Worm (Caenorhabditis elegans) whole organism, L3 larva: ENCODE measurements around the gene Y71H2AM.29.

Experiments
- R02D3.7 ChIP-seq: fragments of 150-350 bp; optimal IDR thresholded peaks from 2 replicates; lab custom pipeline; 2014; ENCODE audit warnings: missing biosample characterization, missing genetic modification characterization
- ZK546.5 ChIP-seq: sonication (generic microtip); optimal IDR thresholded peaks from 2 replicates; lab custom pipeline; 2017; ENCODE audit warnings: missing biosample characterization, missing genetic modification characterization
- aly-2 ChIP-seq: fragments of 150-350 bp; optimal IDR thresholded peaks from 2 replicates; lab custom pipeline; 2014; ENCODE audit warnings: missing biosample characterization, missing genetic modification characterization
- ceh-28 ChIP-seq: fragments of 150-350 bp; optimal IDR thresholded peaks from 2 replicates; lab custom pipeline; 2014; ENCODE audit warnings: missing biosample characterization, missing genetic modification reagents, missing genetic modification characterization
- ceh-82 ChIP-seq: fragments of 150-350 bp; optimal IDR thresholded peaks from 2 replicates; lab custom pipeline; 2014; ENCODE audit warnings: missing biosample characterization, missing genetic modification characterization
- daf-12 ChIP-seq: fragments of 150-350 bp; optimal IDR thresholded peaks from 2 replicates; lab custom pipeline; 2014; ENCODE audit warnings: missing biosample characterization, missing genetic modification reagents, missing genetic modification characterization
- egl-5 ChIP-seq: fragments of 150-350 bp; optimal IDR thresholded peaks from 2 replicates; lab custom pipeline; 2017; ENCODE audit warnings: missing biosample characterization, missing genetic modification reagents, missing genetic modification characterization, inconsistent platforms
- elt-1 ChIP-seq: fragments of 150-350 bp; optimal IDR thresholded peaks from 2 replicates; lab custom pipeline; 2014; ENCODE audit warnings: missing biosample characterization, missing genetic modification characterization
- elt-2 ChIP-seq: sonication (generic microtip); optimal IDR thresholded peaks from 2 replicates; lab custom pipeline; 2016; ENCODE audit warnings: missing genetic modification reagents, mild to moderate bottlenecking, missing genetic modification characterization, missing compliant biosample characterization
- elt-3 ChIP-seq, 3 experiments: fragments of 150-350 bp in 1 of 3; sonication (generic microtip) in 2 of 3; optimal IDR thresholded peaks; 2 replicates in 2 of 3; 4 replicates in 1 of 3; lab custom pipeline; 2014 to 2017; ENCODE audit warnings: missing biosample characterization in 3 of 3, missing genetic modification characterization in 3 of 3
- eor-1 ChIP-seq, 2 experiments: fragments of 150-350 bp; optimal IDR thresholded peaks; 2 replicates each; lab custom pipeline; 2014 to 2018; ENCODE audit warnings: missing biosample characterization in 2 of 2, missing genetic modification characterization in 2 of 2
- fkh-2 ChIP-seq: fragments of 150-350 bp; optimal IDR thresholded peaks from 2 replicates; lab custom pipeline; 2014; ENCODE audit warnings: missing biosample characterization, missing genetic modification reagents, missing genetic modification characterization
- fos-1 ChIP-seq: fragments of 150-350 bp; optimal IDR thresholded peaks from 2 replicates; lab custom pipeline; 2014; ENCODE audit warnings: missing biosample characterization, missing genetic modification characterization
- hmg-11 ChIP-seq: sonication (generic microtip); optimal IDR thresholded peaks from 2 replicates; lab custom pipeline; 2016; ENCODE audit warnings: missing genetic modification characterization, missing compliant biosample characterization
- jun-1 ChIP-seq: fragments of 150-350 bp; optimal IDR thresholded peaks from 2 replicates; lab custom pipeline; 2014; ENCODE audit warnings: missing biosample characterization, missing genetic modification reagents, missing genetic modification characterization
- lin-15B ChIP-seq: fragments of 150-350 bp; optimal IDR thresholded peaks from 2 replicates; lab custom pipeline; 2014; ENCODE audit warnings: missing biosample characterization, missing genetic modification characterization
- lin-39 ChIP-seq: fragments of 150-350 bp; optimal IDR thresholded peaks from 2 replicates; lab custom pipeline; 2018; ENCODE audit warnings: missing biosample characterization, missing genetic modification reagents, missing genetic modification characterization
- lsy-12 ChIP-seq: sonication (generic microtip); optimal IDR thresholded peaks from 2 replicates; lab custom pipeline; 2016; ENCODE audit warnings: mild to moderate bottlenecking, missing genetic modification characterization, missing compliant biosample characterization
- mdl-1 ChIP-seq: fragments of 150-350 bp; optimal IDR thresholded peaks from 2 replicates; lab custom pipeline; 2014; ENCODE audit warnings: missing biosample characterization, missing genetic modification characterization
- mml-1 ChIP-seq: fragments of 150-350 bp; sonication (generic microtip); optimal IDR thresholded peaks from 3 replicates; lab custom pipeline; 2014; ENCODE audit warnings: missing biosample characterization, missing genetic modification characterization
- nfya-1 ChIP-seq: sonication (generic microtip); optimal IDR thresholded peaks from 2 replicates; lab custom pipeline; 2017; ENCODE audit warnings: missing genetic modification characterization, mild to moderate bottlenecking, missing compliant biosample characterization, antibody characterized with exemption, moderate library complexity; ENCODE audit not compliant: insufficient read depth
- nhr-11 ChIP-seq: fragments of 150-350 bp; optimal IDR thresholded peaks from 2 replicates; lab custom pipeline; 2014; ENCODE audit warnings: missing biosample characterization, missing genetic modification characterization
- nhr-12 ChIP-seq: fragments of 150-350 bp; optimal IDR thresholded peaks from 2 replicates; lab custom pipeline; 2014; ENCODE audit warnings: missing biosample characterization, missing genetic modification characterization
- nhr-23 ChIP-seq: fragments of 150-350 bp; optimal IDR thresholded peaks from 2 replicates; lab custom pipeline; 2014; ENCODE audit warnings: missing biosample characterization, missing genetic modification reagents, missing genetic modification characterization
- nhr-237 ChIP-seq: fragments of 150-350 bp; optimal IDR thresholded peaks from 2 replicates; lab custom pipeline; 2014; ENCODE audit warnings: missing biosample characterization, missing genetic modification characterization
- nhr-25 ChIP-seq: sonication (generic microtip); optimal IDR thresholded peaks from 2 replicates; lab custom pipeline; 2017; ENCODE audit warnings: missing biosample characterization, missing genetic modification characterization
- nhr-43 ChIP-seq: sonication (generic microtip); optimal IDR thresholded peaks from 2 replicates; lab custom pipeline; 2016; ENCODE audit warnings: mild to moderate bottlenecking, missing genetic modification characterization, missing compliant biosample characterization; ENCODE audit not compliant: poor library complexity, severe bottlenecking
- nhr-77 ChIP-seq: fragments of 150-350 bp; optimal IDR thresholded peaks from 2 replicates; lab custom pipeline; 2014; ENCODE audit warnings: missing biosample characterization, missing genetic modification characterization
- pha-4 ChIP-seq: fragments of 150-350 bp; optimal IDR thresholded peaks from 2 replicates; lab custom pipeline; 2014; ENCODE audit warnings: missing biosample characterization, missing genetic modification reagents, missing genetic modification characterization
- pqm-1 ChIP-seq: fragments of 150-350 bp; optimal IDR thresholded peaks from 2 replicates; lab custom pipeline; 2017; ENCODE audit warnings: missing biosample characterization, missing genetic modification characterization, inconsistent platforms
- skn-1 ChIP-seq: fragments of 150-350 bp; optimal IDR thresholded peaks from 2 replicates; lab custom pipeline; 2014; ENCODE audit warnings: missing biosample characterization, missing genetic modification characterization
- snpc-4 ChIP-seq: fragments of 150-350 bp; optimal IDR thresholded peaks from 2 replicates; lab custom pipeline; 2014; ENCODE audit warnings: missing biosample characterization, missing genetic modification characterization
- tbx-2 ChIP-seq: sonication (generic microtip); optimal IDR thresholded peaks from 2 replicates; lab custom pipeline; 2016; ENCODE audit warnings: mild to moderate bottlenecking, missing genetic modification characterization, missing compliant biosample characterization
- unc-39 ChIP-seq: sonication (generic microtip); optimal IDR thresholded peaks from 4 replicates; lab custom pipeline; 2017; ENCODE audit warnings: missing biosample characterization, missing genetic modification characterization
- ztf-11 ChIP-seq: fragments of 150-350 bp; optimal IDR thresholded peaks from 2 replicates; lab custom pipeline; 2014; ENCODE audit warnings: missing biosample characterization, missing genetic modification characterization

Y71H2AM.29 gene

DNA sequence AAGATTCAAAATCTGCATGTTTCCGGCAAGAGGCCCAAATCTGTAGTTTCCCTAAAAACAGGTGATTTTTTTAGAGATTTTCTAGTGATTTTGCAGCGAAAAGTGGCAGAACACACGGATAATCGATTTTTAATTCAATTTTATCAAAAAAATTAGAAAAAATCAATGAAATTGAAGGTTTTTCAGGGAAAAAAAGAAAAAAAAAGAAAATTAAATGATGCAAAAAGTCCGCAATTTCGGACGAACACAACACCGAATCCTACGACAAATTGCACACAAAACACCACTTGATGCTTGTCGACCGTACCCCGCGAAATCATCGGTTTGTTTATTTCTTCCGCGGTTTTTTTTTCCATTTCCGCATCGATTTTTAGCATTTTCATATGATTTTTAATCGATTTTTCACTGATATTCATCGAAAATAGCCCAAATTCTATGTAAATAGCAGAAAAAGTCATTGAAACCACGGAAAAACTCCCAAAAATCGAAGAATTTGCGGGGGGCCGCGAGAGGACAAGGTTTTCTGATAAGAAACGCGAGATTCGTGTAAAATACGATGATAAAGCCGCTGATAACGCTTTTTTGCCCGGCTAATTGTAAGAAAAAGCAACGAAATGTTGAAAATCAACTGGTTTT lies 17.5 kb upstream of the Y71H2AM.29 start, which contains the start of gene tufm-1:
Gene tufm-1 (minus strand): TSS at position 51 of the 636 bp plus-strand sequence.
- no peak for TF ChIP-seq elt-3 (tag; optimal IDR thresholded peaks at IDR 0.05; lab: Kevin White, UChicago)
- peak; percentile 48 for TF ChIP-seq elt-2 (tag; lab: Kevin White, UChicago)
- no peak for TF ChIP-seq nhr-237 (tag; lab: Kevin White, UChicago)
- TF ChIP-seq jun-1 (tag; lab: Kevin White, UChicago) = no peak
- no peak for TF ChIP-seq ZK546.5
- TF ChIP-seq ztf-11 (tag; lab: Kevin White, UChicago) = no peak
- no peak for TF ChIP-seq nhr-43 (tag; lab: Kevin White, UChicago)
- TF ChIP-seq ceh-28 (tag; lab: Kevin White, UChicago) = peak; percentile 36
- TF ChIP-seq egl-5 (tag; lab: Kevin White, UChicago) = peak; percentile 37
- TF ChIP-seq mml-1 (tag; lab: Kevin White, UChicago) = no peak
- TF ChIP-seq skn-1 (tag; lab: Kevin White, UChicago) = peak; percentile 23
- TF ChIP-seq nfya-1 (tag; lab: Kevin White, UChicago) = peak; percentile 90
- TF ChIP-seq hmg-11 (tag; lab: Kevin White, UChicago) = peak; percentile 61
- TF ChIP-seq lin-39 (tag; lab: Kevin White, UChicago) = peak; percentile 18
- no peak for TF ChIP-seq daf-12 (tag; lab: Kevin White, UChicago)
- TF ChIP-seq snpc-4 = no peak
- peak; percentile 74 for TF ChIP-seq pha-4
- no peak for TF ChIP-seq eor-1 (tag; optimal IDR thresholded peaks at IDR 0.05; lab: Kevin White, UChicago)
- peak; percentile 76 for TF ChIP-seq lin-15B

ce11 chrIII:2816205-2816923 lies 16.2 kb upstream of the Y71H2AM.29 start:
- TF ChIP-seq pqm-1 (tag; lab: Kevin White, UChicago) (no peak), pha-4 (peak; percentile 48), egl-5 (tag; lab: Kevin White, UChicago) (no peak), nhr-23 (tag; lab: Kevin White, UChicago) (peak; percentile 0), ceh-82 (no peak), aly-2 (tag; lab: Kevin White, UChicago) (no peak), skn-1 (tag; lab: Kevin White, UChicago) (no peak), nfya-1 (tag; lab: Kevin White, UChicago) (peak; percentile 93), fkh-2 (no peak), lsy-12 (tag; lab: Kevin White, UChicago) (no peak)

ce11 chrIII:2817847-2818246 lies 14.7 kb upstream of the Y71H2AM.29 start:
- TF ChIP-seq ceh-28 (tag; lab: Kevin White, UChicago) = no peak
- peak; percentile 77 for TF ChIP-seq nfya-1 (tag; lab: Kevin White, UChicago)

DNA sequence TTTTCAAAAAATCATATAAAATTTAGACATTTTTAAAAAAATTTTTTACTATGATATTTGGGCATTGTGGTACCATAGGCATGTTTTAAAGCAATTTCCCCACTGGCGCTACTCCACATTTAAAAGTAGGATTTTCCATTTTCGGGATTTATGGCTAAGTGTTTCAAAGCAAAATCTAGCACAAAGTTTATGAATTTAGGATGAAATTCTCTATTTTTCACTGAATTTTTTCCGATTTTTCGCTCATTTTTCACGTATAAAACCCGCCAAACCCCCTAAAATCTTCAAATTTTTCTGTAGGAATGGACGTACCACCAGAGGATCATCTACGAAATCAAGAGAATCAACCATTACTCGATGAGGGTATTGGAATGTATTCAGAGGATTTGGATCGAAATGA lies 13.6 kb upstream of the Y71H2AM.29 start, which contains the start of gene pipp-4P:
Gene pipp-4P (plus strand): TSS at position 301 of the 400 bp plus-strand sequence.
- TF ChIP-seq nhr-237 (tag; lab: Kevin White, UChicago) (no peak), ZK546.5 (no peak), nhr-25 (tag; lab: Kevin White, UChicago) (no peak), daf-12 (tag; lab: Kevin White, UChicago) (no peak), ceh-28 (tag; lab: Kevin White, UChicago) (no peak), elt-1 (no peak), lin-15B (no peak), nhr-77 (tag; lab: Kevin White, UChicago) (no peak), nhr-43 (tag; lab: Kevin White, UChicago) (no peak)
- TF ChIP-seq, all 47 proteins: peak for 0

- no peak for TF ChIP-seq nhr-11 (tag; lab: Kevin White, UChicago)
- TF ChIP-seq pha-4 = no peak
- TF ChIP-seq nhr-25 (tag; lab: Kevin White, UChicago) = no peak
- TF ChIP-seq ceh-28 (tag; lab: Kevin White, UChicago) = no peak
- TF ChIP-seq fos-1 = no peak
- TF ChIP-seq nhr-237 (tag; lab: Kevin White, UChicago) = no peak
- no peak for TF ChIP-seq aly-2 (tag; lab: Kevin White, UChicago)
- no peak for TF ChIP-seq nhr-23 (tag; lab: Kevin White, UChicago)
- TF ChIP-seq snpc-4 = no peak
- TF ChIP-seq R02D3.7 (tag; lab: Kevin White, UChicago) = no peak
- TF ChIP-seq tbx-2 = no peak
- TF ChIP-seq ZK546.5 = no peak
- no peak for TF ChIP-seq nhr-12 (tag; lab: Kevin White, UChicago)
- TF ChIP-seq unc-39 = no peak
- no peak for TF ChIP-seq lsy-12 (tag; lab: Kevin White, UChicago)
- TF ChIP-seq mdl-1 (tag; lab: Kevin White, UChicago) = no peak
- TF ChIP-seq ceh-82 = no peak
Measured at ce11 chrIII:2826770-2827169, 5.8 kb upstream of the Y71H2AM.29 start, which contains the start of gene Y71H2AM.1. Gene Y71H2AM.1, plus strand, starts transcription at chrIII:2827070.
